Worm (Caenorhabditis elegans) whole organism, late embryonic: Measurements from ENCODE around the gene T21D12.7.

Experiments used
- C08G9.2 ChIP-seq: sonication (generic microtip); optimal IDR thresholded peaks from 2 replicates; lab custom pipeline; 2016; ENCODE audit warnings: mild to moderate bottlenecking, missing genetic modification characterization, moderate library complexity, missing compliant biosample characterization
- C38D4.7 ChIP-seq: fragments of 200-800 bp; sonication (Bioruptor generic); optimal IDR thresholded peaks from 2 replicates; lab custom pipeline; 2018; ENCODE audit warnings: mild to moderate bottlenecking, missing genetic modification characterization, moderate library complexity, missing compliant biosample characterization
- F13H6.1 ChIP-seq: sonication (generic microtip); optimal IDR thresholded peaks from 2 replicates; lab custom pipeline; 2016; ENCODE audit warnings: missing genetic modification characterization, missing compliant biosample characterization
- K02D7.2 ChIP-seq: sonication (generic microtip); optimal IDR thresholded peaks from 2 replicates; lab custom pipeline; 2017; ENCODE audit warnings: mild to moderate bottlenecking, missing genetic modification characterization, missing compliant biosample characterization
- Y22D7AL.16 ChIP-seq: sonication (generic microtip); optimal IDR thresholded peaks from 2 replicates; lab custom pipeline; 2016; ENCODE audit warnings: missing genetic modification characterization, missing compliant biosample characterization
- ama-1 ChIP-seq: fragments of 150-350 bp; optimal IDR thresholded peaks from 2 replicates; lab custom pipeline; 2014
- ceh-18 ChIP-seq: sonication (generic microtip); optimal IDR thresholded peaks from 2 replicates; lab custom pipeline; 2016; ENCODE audit warnings: missing genetic modification characterization, missing compliant biosample characterization
- ceh-19 ChIP-seq: fragments of 200-800 bp; sonication (Bioruptor generic); optimal IDR thresholded peaks from 2 replicates; lab custom pipeline; 2018; ENCODE audit warnings: mild to moderate bottlenecking, missing genetic modification characterization, missing compliant biosample characterization
- ceh-24 ChIP-seq: sonication (generic microtip); optimal IDR thresholded peaks from 2 replicates; lab custom pipeline; 2016; ENCODE audit warnings: mild to moderate bottlenecking, missing genetic modification characterization, missing compliant biosample characterization
- ceh-30 ChIP-seq: fragments of 150-350 bp; optimal IDR thresholded peaks from 2 replicates; lab custom pipeline; 2014; ENCODE audit warnings: missing biosample characterization, missing genetic modification characterization
- ceh-31 ChIP-seq: sonication (generic microtip); optimal IDR thresholded peaks from 2 replicates; lab custom pipeline; 2016; ENCODE audit warnings: missing genetic modification characterization, missing compliant biosample characterization
- ceh-45 ChIP-seq: fragments of 200-800 bp; sonication (Bioruptor generic); IDR thresholded peaks from 2 replicates; pipeline ENCODE4 v1.3.6; 2022; ENCODE audit warnings: missing genetic modification reagents, missing genetic modification characterization, missing compliant biosample characterization
- ceh-6 ChIP-seq: fragments of 200-800 bp; sonication (Bioruptor generic); optimal IDR thresholded peaks from 2 replicates; lab custom pipeline; 2018; ENCODE audit warnings: mild to moderate bottlenecking, missing genetic modification characterization, missing compliant biosample characterization
- ceh-9 ChIP-seq: sonication (generic microtip); optimal IDR thresholded peaks from 2 replicates; lab custom pipeline; 2016; ENCODE audit warnings: mild to moderate bottlenecking, missing genetic modification characterization, inconsistent platforms, missing compliant biosample characterization
- elt-2 ChIP-seq: sonication (generic microtip); optimal IDR thresholded peaks from 2 replicates; lab custom pipeline; 2016; ENCODE audit warnings: missing genetic modification reagents, missing genetic modification characterization, missing compliant biosample characterization
- elt-4 ChIP-seq: sonication (generic microtip); optimal IDR thresholded peaks from 2 replicates; lab custom pipeline; 2016; ENCODE audit warnings: missing genetic modification characterization, missing compliant biosample characterization
- ets-4 ChIP-seq: sonication (generic microtip); optimal IDR thresholded peaks from 2 replicates; lab custom pipeline; 2016; ENCODE audit warnings: missing genetic modification characterization, missing compliant biosample characterization
- fax-1 ChIP-seq: sonication (generic microtip); optimal IDR thresholded peaks from 2 replicates; lab custom pipeline; 2016; ENCODE audit warnings: missing genotype, missing genetic modification characterization, missing compliant biosample characterization
- hlh-13 ChIP-seq: fragments of 200-800 bp; sonication (Bioruptor generic); optimal IDR thresholded peaks from 2 replicates; lab custom pipeline; 2018; ENCODE audit warnings: mild to moderate bottlenecking, missing genetic modification characterization, missing compliant biosample characterization
- hlh-30 ChIP-seq: sonication (generic microtip); optimal IDR thresholded peaks from 2 replicates; lab custom pipeline; 2017; ENCODE audit warnings: antibody characterized with exemption, missing genetic modification characterization, missing compliant biosample characterization; ENCODE audit not compliant: insufficient read depth
- madf-2 ChIP-seq: sonication (generic microtip); optimal IDR thresholded peaks from 2 replicates; lab custom pipeline; 2017; ENCODE audit warnings: missing genetic modification characterization, missing compliant biosample characterization
- nhr-232 ChIP-seq: sonication (generic microtip); optimal IDR thresholded peaks from 2 replicates; lab custom pipeline; 2016; ENCODE audit warnings: missing genetic modification characterization, missing compliant biosample characterization
- odd-2 ChIP-seq: sonication (generic microtip); optimal IDR thresholded peaks from 2 replicates; lab custom pipeline; 2017; ENCODE audit warnings: antibody characterized with exemption, mild to moderate bottlenecking, missing genetic modification characterization, missing compliant biosample characterization
- pag-3 ChIP-seq: sonication (generic microtip); optimal IDR thresholded peaks from 2 replicates; lab custom pipeline; 2016; ENCODE audit warnings: missing compliant biosample characterization, missing genetic modification characterization, borderline replicate concordance
- pat-9 ChIP-seq: fragments of 200-800 bp; sonication (Bioruptor generic); optimal IDR thresholded peaks from 2 replicates; lab custom pipeline; 2018; ENCODE audit warnings: mild to moderate bottlenecking, missing genetic modification characterization, moderate library complexity, missing compliant biosample characterization
- pax-1 ChIP-seq: fragments of 150-350 bp; optimal IDR thresholded peaks from 2 replicates; lab custom pipeline; 2014; ENCODE audit warnings: missing biosample characterization, missing genetic modification characterization
- pha-2 ChIP-seq: sonication (generic microtip); optimal IDR thresholded peaks from 2 replicates; lab custom pipeline; 2017; ENCODE audit warnings: mild to moderate bottlenecking, missing genetic modification characterization, missing compliant biosample characterization
- pha-4 ChIP-seq: fragments of 150-350 bp; optimal IDR thresholded peaks from 2 replicates; lab custom pipeline; 2018; ENCODE audit warnings: missing biosample characterization, missing genetic modification reagents, missing genetic modification characterization
- pros-1 ChIP-seq: fragments of 150-350 bp; optimal IDR thresholded peaks from 2 replicates; lab custom pipeline; 2014; ENCODE audit warnings: missing biosample characterization, missing genetic modification reagents, missing genetic modification characterization
- rnt-1 ChIP-seq: sonication (generic microtip); optimal IDR thresholded peaks from 2 replicates; lab custom pipeline; 2016; ENCODE audit warnings: missing genetic modification characterization, missing compliant biosample characterization
- sdc-2 ChIP-seq: sonication (generic microtip); optimal IDR thresholded peaks from 2 replicates; lab custom pipeline; 2016; ENCODE audit warnings: missing genotype, missing genetic modification characterization, missing compliant biosample characterization
- sox-2 ChIP-seq: fragments of 200-800 bp; sonication (Bioruptor generic); IDR thresholded peaks from 2 replicates; pipeline ENCODE4 v1.3.6; 2022; ENCODE audit warnings: missing genetic modification reagents, missing genetic modification characterization, missing compliant biosample characterization
- sox-4 ChIP-seq: sonication (generic microtip); optimal IDR thresholded peaks from 2 replicates; lab custom pipeline; 2017; ENCODE audit warnings: mild to moderate bottlenecking, missing genetic modification characterization, inconsistent platforms, missing compliant biosample characterization
- syd-9 ChIP-seq: sonication (generic microtip); optimal IDR thresholded peaks from 2 replicates; lab custom pipeline; 2016; ENCODE audit warnings: mild to moderate bottlenecking, missing genetic modification characterization, moderate library complexity, missing compliant biosample characterization
- tbx-2 ChIP-seq: sonication (generic microtip); optimal IDR thresholded peaks from 2 replicates; lab custom pipeline; 2016; ENCODE audit warnings: missing genetic modification characterization, missing compliant biosample characterization
- ttx-3 ChIP-seq: sonication (generic microtip); optimal IDR thresholded peaks from 2 replicates; lab custom pipeline; 2016; ENCODE audit warnings: missing genetic modification reagents, missing genetic modification characterization, missing compliant biosample characterization
- unc-55 ChIP-seq: sonication (generic microtip); optimal IDR thresholded peaks from 2 replicates; lab custom pipeline; 2017; ENCODE audit warnings: missing biosample characterization, missing genetic modification reagents, missing genetic modification characterization
- ztf-16 ChIP-seq: sonication (generic microtip); optimal IDR thresholded peaks from 2 replicates; lab custom pipeline; 2017; ENCODE audit warnings: missing genetic modification characterization, missing compliant biosample characterization

The T21D12.7 gene

ce11 chrIV:255379-255857, 35.8 kb downstream of the T21D12.7 start, which contains the start of gene rcat-1 (continued):
- TF ChIP-seq nhr-232 (tag; lab: Kevin White, UChicago) (no peak), C08G9.2 (no peak), pag-3 (no peak), elt-4 (tag; lab: Kevin White, UChicago) (no peak), hlh-30 (tag; lab: Kevin White, UChicago) (no peak), pha-4 (tag; lab: Kevin White, UChicago) (no peak), F13H6.1 (tag; lab: Kevin White, UChicago) (no peak), ama-1 (lab: Kevin White, UChicago) (no peak), elt-2 (tag; lab: Kevin White, UChicago) (peak; percentile 45), ztf-16 (peak; percentile 32), tbx-2 (tag; lab: Kevin White, UChicago) (peak; percentile 31), ceh-30 (no peak), sox-4 (tag; lab: Kevin White, UChicago) (no peak), ets-4 (tag; lab: Kevin White, UChicago) (no peak), ceh-24 (tag; lab: Kevin White, UChicago) (no peak), K02D7.2 (tag; lab: Kevin White, UChicago) (no peak), ttx-3 (tag; lab: Kevin White, UChicago) (no peak), Y22D7AL.16 (tag; lab: Kevin White, UChicago) (no peak), ceh-9 (no peak), pros-1 (tag; lab: Kevin White, UChicago) (no peak), rnt-1 (tag; lab: Kevin White, UChicago) (peak; percentile 7), syd-9 (no peak), pha-2 (no peak), hlh-13 (no peak), ceh-31 (tag; lab: Kevin White, UChicago) (peak; percentile 54), ceh-45 (no peak), unc-55 (GFP tag; lab: Kevin White, UChicago) (peak; percentile 71), pax-1 (tag; lab: Kevin White, UChicago) (peak; percentile 64), pat-9 (tag; lab: Kevin White, UChicago) (no peak), fax-1 (tag; lab: Kevin White, UChicago) (no peak), odd-2 (tag; lab: Kevin White, UChicago) (no peak), ceh-6 (GFP tag; lab: Kevin White, UChicago) (no peak), ceh-18 (tag; lab: Kevin White, UChicago) (peak; percentile 23), sox-2 (GFP tag; lab: Robert Waterston, UW) (no peak), madf-2 (no peak)

DNA sequence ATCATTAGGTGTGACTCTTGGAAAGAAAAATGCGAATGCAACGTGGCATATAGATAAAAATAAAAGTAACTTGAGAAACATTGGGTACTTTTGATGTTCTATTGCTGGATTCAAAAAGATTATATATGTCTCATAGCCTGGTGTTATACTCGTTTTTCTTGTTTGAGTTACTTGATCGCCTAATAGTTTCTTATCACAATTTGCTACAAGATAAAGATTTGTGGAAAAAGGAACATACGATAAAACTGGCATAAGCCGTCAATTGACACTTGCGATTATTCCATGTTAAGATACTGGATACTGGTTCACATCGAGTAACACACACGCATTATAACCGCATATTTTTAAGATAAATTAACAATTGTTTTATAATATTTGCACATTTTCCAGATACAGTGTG, 38.8 kb downstream of the T21D12.7 start, which contains the start of gene grl-19:
grl-19 (minus strand) TSS at position 101 of the 400 bp plus-strand sequence.
- TF ChIP-seq sdc-2 (tag; lab: Kevin White, UChicago) (no peak), unc-55 (GFP tag; lab: Kevin White, UChicago) (no peak), elt-4 (tag; lab: Kevin White, UChicago) (no peak), hlh-30 (tag; lab: Kevin White, UChicago) (no peak), ceh-19 (GFP tag; lab: Kevin White, UChicago) (no peak)

ce11 chrIV:247494-247893, 43.8 kb downstream of the T21D12.7 start:
- no peak for TF ChIP-seq C38D4.7 (GFP tag; lab: Kevin White, UChicago)
- TF ChIP-seq ceh-18 (tag; lab: Kevin White, UChicago): no peak
- peak; percentile 14 for TF ChIP-seq hlh-30 (tag; lab: Kevin White, UChicago)
